Worm (Caenorhabditis elegans): ENCODE results near the gene dyf-3.
"Not testable (repeated sequence)": the region's sequence is repeated elsewhere in the genome, so short reads cannot be mapped to it uniquely, and the experiment has no call there.

Gene dyf-3

DNA sequence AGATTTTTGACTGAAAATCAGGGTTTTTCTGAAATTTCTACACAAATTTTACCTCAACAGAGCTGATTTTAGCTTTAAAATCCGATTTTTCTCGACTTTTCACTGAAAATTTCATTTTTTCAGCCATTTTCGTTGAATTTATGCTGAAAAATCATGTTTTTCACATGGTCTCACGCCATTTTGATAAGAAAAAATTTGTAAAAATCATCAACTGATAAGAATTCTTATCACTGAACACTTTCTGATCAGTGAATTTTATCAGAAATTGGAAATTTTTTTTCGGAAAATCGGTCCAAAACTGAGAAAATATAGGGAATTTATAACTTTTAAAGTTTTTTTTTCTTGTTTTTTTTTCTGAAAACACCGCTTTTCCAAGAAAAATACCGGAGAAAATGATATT, 1.9 kb upstream of the dyf-3 start:
- no peak for TF ChIP-seq R02D3.7 (tag; optimal IDR thresholded peaks at IDR 0.05)
- TF ChIP-seq alr-1 (tag; optimal IDR thresholded peaks at IDR 0.05): no peak
- TF ChIP-seq ZK546.5 (tag; optimal IDR thresholded peaks at IDR 0.05): no peak
- no peak for TF ChIP-seq snpc-4 (tag; optimal IDR thresholded peaks at IDR 0.05)
- no peak for TF ChIP-seq nhr-25 (tag; optimal IDR thresholded peaks at IDR 0.05)
- TF ChIP-seq ztf-11 (tag; optimal IDR thresholded peaks at IDR 0.05): no peak
- no peak for TF ChIP-seq nhr-11 (tag; optimal IDR thresholded peaks at IDR 0.05)
- no peak for TF ChIP-seq nhr-23 (tag; optimal IDR thresholded peaks at IDR 0.05)
- TF ChIP-seq ceh-16 (tag; optimal IDR thresholded peaks at IDR 0.05): no peak
- peak; percentile 21 for TF ChIP-seq gmeb-1 (tag; optimal IDR thresholded peaks at IDR 0.05)
- TF ChIP-seq ztf-4 (tag; optimal IDR thresholded peaks at IDR 0.05): no peak
- TF ChIP-seq fos-1 (tag; optimal IDR thresholded peaks at IDR 0.05): peak; percentile 63
- no peak for TF ChIP-seq unc-62 (GFP tag; optimal IDR thresholded peaks at IDR 0.05)
- no peak for TF ChIP-seq egl-27 (tag; optimal IDR thresholded peaks at IDR 0.05)
- TF ChIP-seq ama-1 (optimal IDR thresholded peaks at IDR 0.05): no peak
- TF ChIP-seq Y55F3AM.14 (GFP tag; optimal IDR thresholded peaks at IDR 0.05): no peak
- no peak for TF ChIP-seq skn-1 (tag; optimal IDR thresholded peaks at IDR 0.05)
- no peak for TF ChIP-seq dmd-4 (tag; optimal IDR thresholded peaks at IDR 0.05)

DNA sequence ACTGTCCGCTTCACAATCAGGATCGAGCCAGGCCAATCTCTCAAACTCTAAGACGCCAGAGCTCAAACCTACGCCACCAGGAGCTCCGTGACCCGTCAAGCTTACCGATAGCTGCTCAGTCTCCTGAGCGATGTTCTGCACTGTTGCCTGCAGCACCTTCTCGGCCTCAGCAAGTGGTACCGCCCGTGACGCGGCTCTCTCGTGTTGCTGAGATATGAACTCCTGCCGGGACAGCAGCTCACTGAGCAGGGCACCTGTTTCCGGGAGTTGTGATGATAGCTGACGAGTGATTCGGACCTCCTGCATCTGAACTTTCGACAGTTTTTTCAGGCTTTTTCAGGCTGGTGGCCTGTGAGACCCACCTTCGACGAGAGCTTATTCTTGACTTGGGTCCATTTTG, 953 bp downstream of the dyf-3 start:
- no peak for TF ChIP-seq nhr-77 (tag; optimal IDR thresholded peaks at IDR 0.05)
- TF ChIP-seq ztf-4 (tag; optimal IDR thresholded peaks at IDR 0.05): no peak
- no peak for TF ChIP-seq aly-2 (tag; optimal IDR thresholded peaks at IDR 0.05)
- TF ChIP-seq snpc-4 (tag; optimal IDR thresholded peaks at IDR 0.05): no peak
- no peak for TF ChIP-seq elt-1 (tag; optimal IDR thresholded peaks at IDR 0.05)
- TF ChIP-seq unc-62 (GFP tag; optimal IDR thresholded peaks at IDR 0.05): no peak
- TF ChIP-seq ZK546.5 (tag; optimal IDR thresholded peaks at IDR 0.05): no peak
- no peak for TF ChIP-seq nhr-12 (tag; optimal IDR thresholded peaks at IDR 0.05)
- no peak for TF ChIP-seq peb-1 (tag; optimal IDR thresholded peaks at IDR 0.05)
- TF ChIP-seq unc-55 (GFP tag; optimal IDR thresholded peaks at IDR 0.05): no peak

DNA sequence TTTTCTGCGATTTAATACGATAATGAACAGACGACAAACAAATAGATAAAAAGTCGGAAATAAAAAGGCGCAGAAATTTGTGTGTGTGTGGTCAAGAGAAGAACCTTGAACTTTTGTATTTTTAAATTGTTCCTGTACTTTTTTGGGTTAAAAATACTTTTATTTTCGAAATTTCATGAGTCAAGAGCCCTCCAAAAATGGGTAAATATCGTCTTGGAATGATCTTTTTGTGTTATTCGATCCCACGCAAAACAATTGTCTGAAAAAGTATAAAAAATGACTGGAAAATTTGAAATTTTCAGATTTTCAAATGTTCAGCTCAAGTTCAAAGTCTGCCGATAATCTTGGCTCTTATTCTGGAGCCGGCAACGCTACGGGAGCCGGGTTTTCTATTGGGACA, 3.5 kb downstream of the dyf-3 start, which contains the start of gene C04C3.14:
Gene C04C3.14, plus strand, starts transcription at position 301 of the 400 bp plus-strand sequence.
- TF ChIP-seq unc-55 (GFP tag; optimal IDR thresholded peaks at IDR 0.05) (no peak), nhr-77 (tag; optimal IDR thresholded peaks at IDR 0.05) (no peak), ztf-1 (GFP tag; conservative IDR thresholded peaks at IDR 0.05) (no peak), egl-27 (tag; optimal IDR thresholded peaks at IDR 0.05) (no peak), aly-2 (tag; optimal IDR thresholded peaks at IDR 0.05) (no peak)

DNA sequence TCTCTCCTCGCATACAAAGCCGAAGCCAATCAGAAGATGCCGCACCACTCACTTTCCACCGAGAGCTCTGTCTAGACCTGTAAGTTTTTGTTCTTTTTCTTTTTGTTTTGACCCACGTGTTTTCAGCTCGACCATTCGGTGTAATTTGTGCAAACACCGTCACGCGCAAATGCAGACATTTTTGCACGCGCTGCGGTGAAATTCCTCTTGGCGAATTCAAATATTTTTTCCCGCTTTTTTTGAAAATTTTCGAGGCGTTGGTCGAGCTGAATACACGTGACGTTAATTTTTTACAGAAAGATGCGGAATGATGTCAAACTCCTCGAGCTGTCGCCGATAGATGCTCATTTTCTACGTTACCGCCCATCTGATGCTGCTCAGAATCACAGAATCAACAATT, 5.0 kb downstream of the dyf-3 start, which contains the start of gene C04C3.4:
Gene C04C3.4, plus strand, starts transcription at position 301 of the 400 bp plus-strand sequence.
- not testable (repeated sequence) for TF ChIP-seq nhr-11, elt-3, peb-1 (tag; optimal IDR thresholded peaks at IDR 0.05)

DNA sequence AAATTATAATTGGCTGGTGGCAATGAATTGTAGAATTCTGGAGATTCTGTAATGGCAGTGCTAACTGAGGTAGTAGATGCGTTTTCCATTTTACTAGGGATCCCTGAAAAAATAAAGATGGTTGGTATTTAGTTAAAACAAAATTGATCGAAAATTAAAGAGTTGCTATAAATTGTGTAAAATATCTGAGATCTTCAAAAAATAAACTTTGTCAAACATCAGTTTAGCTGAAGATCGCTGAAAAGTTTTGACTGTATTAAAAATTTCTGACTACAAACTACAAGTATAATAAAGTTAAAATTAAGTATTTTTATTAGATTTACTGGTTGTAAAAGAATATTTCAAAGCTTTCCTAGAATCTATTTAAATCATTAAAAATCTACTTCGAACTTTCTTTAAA, 9.0 kb downstream of the dyf-3 start, which contains the start of gene B0546.5:
Gene B0546.5, minus strand, starts transcription at position 101 of the 400 bp plus-strand sequence.
- not testable (repeated sequence) for TF ChIP-seq dmd-4, C34F6.9, elt-3 (tag; optimal IDR thresholded peaks at IDR 0.05)

DNA sequence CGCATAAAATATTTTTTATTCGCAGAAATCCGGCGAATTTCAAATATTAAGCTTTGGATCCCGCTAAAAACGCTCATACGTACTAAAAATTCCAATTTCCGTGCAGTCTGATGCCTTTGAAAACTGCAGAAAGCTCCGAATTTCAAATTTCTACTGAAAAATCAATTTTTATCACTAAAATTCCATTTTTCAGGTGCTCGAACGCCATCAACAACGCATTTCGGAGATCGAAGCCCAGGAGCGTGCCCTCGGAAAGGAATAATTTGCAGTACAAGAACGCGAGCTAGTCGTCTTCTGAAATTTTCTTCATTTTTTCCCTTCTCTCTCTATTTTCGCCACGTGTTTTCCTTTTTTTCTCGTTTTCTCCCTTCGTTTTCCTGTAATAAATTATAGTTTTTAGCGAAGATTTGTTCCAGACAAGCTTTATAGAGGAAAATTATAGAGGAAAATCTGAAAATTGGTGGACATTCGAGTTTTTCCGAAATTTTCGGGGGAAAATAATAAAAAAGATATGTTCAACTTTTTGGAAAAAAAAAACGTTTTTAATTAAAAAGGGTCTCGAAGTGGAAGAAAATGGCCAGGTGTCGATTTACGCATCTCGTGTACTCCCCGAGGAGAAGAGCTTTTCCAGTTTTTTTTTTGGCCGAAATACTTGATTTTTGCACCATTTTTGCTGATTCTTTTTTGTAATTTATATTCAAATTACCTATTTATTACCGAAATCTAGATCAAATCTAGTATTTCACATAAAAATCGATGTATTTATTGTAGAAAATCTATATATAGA, 12.3 kb downstream of the dyf-3 start:
- TF ChIP-seq elt-3 (tag; optimal IDR thresholded peaks at IDR 0.05): no peak
- TF ChIP-seq unc-62 (GFP tag; optimal IDR thresholded peaks at IDR 0.05): no peak
- peak; percentile 53 for TF ChIP-seq ama-1 (optimal IDR thresholded peaks at IDR 0.05)
- TF ChIP-seq ZK546.5 (tag; optimal IDR thresholded peaks at IDR 0.05): no peak
- no peak for TF ChIP-seq nhr-25 (tag; optimal IDR thresholded peaks at IDR 0.05)
- no peak for TF ChIP-seq ceh-16 (tag; optimal IDR thresholded peaks at IDR 0.05)
- TF ChIP-seq ztf-11 (tag; optimal IDR thresholded peaks at IDR 0.05): no peak
- no peak for TF ChIP-seq gmeb-1 (tag; optimal IDR thresholded peaks at IDR 0.05)
- no peak for TF ChIP-seq dmd-4 (tag; optimal IDR thresholded peaks at IDR 0.05)
- no peak for TF ChIP-seq F13H6.1 (tag; optimal IDR thresholded peaks at IDR 0.05)
- TF ChIP-seq nhr-6 (tag; optimal IDR thresholded peaks at IDR 0.05): no peak
- TF ChIP-seq lsy-2 (tag; optimal IDR thresholded peaks at IDR 0.05): peak in 1 of 2 experiments; percentile 6
- TF ChIP-seq Y55F3AM.14 (GFP tag; optimal IDR thresholded peaks at IDR 0.05): no peak
- TF ChIP-seq mdl-1 (tag; optimal IDR thresholded peaks at IDR 0.05): no peak
- no peak for TF ChIP-seq lin-11 (tag; optimal IDR thresholded peaks at IDR 0.05)
- TF ChIP-seq peb-1 (tag; optimal IDR thresholded peaks at IDR 0.05): no peak
- TF ChIP-seq elt-1 (tag; optimal IDR thresholded peaks at IDR 0.05): no peak
- TF ChIP-seq sma-3 (GFP tag; optimal IDR thresholded peaks at IDR 0.05): no peak
- no peak for TF ChIP-seq lin-13 (GFP tag; optimal IDR thresholded peaks at IDR 0.05)
- no peak for TF ChIP-seq unc-39 (tag; optimal IDR thresholded peaks at IDR 0.05)
- no peak for TF ChIP-seq nhr-23 (tag; optimal IDR thresholded peaks at IDR 0.05)
- no peak for TF ChIP-seq nhr-12 (tag; optimal IDR thresholded peaks at IDR 0.05)
- peak; percentile 9 for TF ChIP-seq crh-2 (tag; optimal IDR thresholded peaks at IDR 0.05)

Data from whole organism, L2 larva.